Worm (Caenorhabditis elegans) whole organism, early embryonic: Measurements from ENCODE around the gene B0545.4.

Experiments
- B0310.2 ChIP-seq: sonication (generic microtip); optimal IDR thresholded peaks from 2 replicates; lab custom pipeline; 2016; ENCODE audit warnings: mild to moderate bottlenecking, missing genetic modification characterization, missing compliant biosample characterization
- F13C5.2 ChIP-seq: sonication (generic microtip); optimal IDR thresholded peaks from 2 replicates; lab custom pipeline; 2017; ENCODE audit warnings: mild to moderate bottlenecking, missing genetic modification characterization, inconsistent platforms, missing compliant biosample characterization
- ama-1 ChIP-seq: fragments of 150-350 bp; optimal IDR thresholded peaks from 2 replicates; lab custom pipeline; 2014
- ets-7 ChIP-seq: sonication (generic microtip); optimal IDR thresholded peaks from 2 replicates; lab custom pipeline; 2016; ENCODE audit warnings: missing genotype, missing genetic modification characterization, missing compliant biosample characterization
- flt-1 ChIP-seq: fragments of 200-800 bp; sonication (Bioruptor generic); IDR thresholded peaks from 2 replicates; pipeline ENCODE4 v1.3.6; 2022; ENCODE audit warnings: missing genetic modification characterization, missing compliant biosample characterization
- hmg-4 ChIP-seq: fragments of 200-800 bp; sonication (Bioruptor generic); optimal IDR thresholded peaks from 2 replicates; lab custom pipeline; 2018; ENCODE audit warnings: mild to moderate bottlenecking, missing genetic modification characterization, missing compliant biosample characterization
- hnd-1 ChIP-seq: sonication (generic microtip); optimal IDR thresholded peaks from 2 replicates; lab custom pipeline; 2016; ENCODE audit warnings: missing genetic modification characterization, missing compliant biosample characterization
- pes-1 ChIP-seq: fragments of 200-800 bp; sonication (Bioruptor generic); IDR thresholded peaks from 2 replicates; pipeline ENCODE4 v1.3.6; 2022; ENCODE audit warnings: missing genetic modification reagents, missing genetic modification characterization, missing compliant biosample characterization
- scrt-1 ChIP-seq: fragments of 200-800 bp; sonication (Bioruptor generic); IDR thresholded peaks from 2 replicates; pipeline ENCODE4 v1.3.6; 2022; ENCODE audit warnings: missing genetic modification characterization, missing compliant biosample characterization
- sea-1 ChIP-seq: fragments of 200-800 bp; sonication (Bioruptor generic); conservative IDR thresholded peaks from 2 replicates; pipeline ENCODE4 v1.3.6; 2022; ENCODE audit warnings: missing genetic modification characterization, missing compliant biosample characterization
- tbx-11 ChIP-seq: fragments of 200-800 bp; sonication (Bioruptor generic); IDR thresholded peaks from 2 replicates; pipeline ENCODE4 v1.3.6; 2022; ENCODE audit warnings: missing genetic modification characterization, missing compliant biosample characterization

DNA sequence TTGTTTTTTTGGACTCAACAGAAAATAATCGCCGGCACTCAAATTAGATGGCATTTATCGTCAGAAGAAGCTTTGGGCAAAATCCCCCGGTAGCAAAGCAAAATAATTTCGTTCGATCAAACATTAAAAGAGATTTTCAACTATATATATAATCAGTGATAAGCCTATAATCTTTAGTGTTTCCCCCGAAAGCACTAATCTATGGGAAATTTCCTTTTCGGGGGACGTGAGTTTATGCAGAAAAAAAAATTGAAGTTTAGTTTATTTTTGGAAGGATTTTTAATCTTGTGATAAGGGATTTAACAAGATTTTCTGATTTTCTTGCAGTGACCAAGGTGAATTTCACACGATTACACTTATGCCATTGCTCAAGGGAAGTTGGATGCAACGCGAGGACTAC, 24.8 kb upstream of the B0545.4 start:
- TF ChIP-seq scrt-1 (GFP tag; lab: Robert Waterston, UW), result no peak
- no peak for TF ChIP-seq pes-1
- TF ChIP-seq sea-1 (GFP tag; lab: Robert Waterston, UW), result no peak
- TF ChIP-seq ama-1 (lab: Kevin White, UChicago), result no peak
- no peak for TF ChIP-seq B0310.2
- no peak for TF ChIP-seq F13C5.2
- TF ChIP-seq flt-1, result no peak
- TF ChIP-seq ets-7 (tag; lab: Kevin White, UChicago), result no peak
- no peak for TF ChIP-seq hnd-1 (tag; lab: Kevin White, UChicago)
- TF ChIP-seq tbx-11, result no peak
- TF ChIP-seq hmg-4 (GFP tag; lab: Kevin White, UChicago), result no peak
